2 fruit fly cellular contexts compared by ENCODE assay signal in genomic region chr3L:8151727-8152199, dm6.
A peak's percentile ranks its signal among the peaks of the same experiment; 100 is the strongest.
TF ChIP-seq lines count a peak whose summit lies in the region.

Gene CG13676 (minus strand): TSS chr3L:8151813.

TF ChIP-seq in whole organism, embryonic, 481 proteins besides CTCF, POLR2A, EP300 and RAD21 (continued from another document):
- TF ChIP-seq CG6654 (GFP tag; optimal IDR thresholded peaks at IDR 0.05; lab: Kevin White, UChicago) (no peak), en (GFP tag; optimal IDR thresholded peaks at IDR 0.05; lab: Kevin White, UChicago) (no peak), CG12769 (tag; optimal IDR thresholded peaks at IDR 0.05; lab: Kevin White, UChicago) (peak; percentile 58), row (GFP tag; IDR thresholded peaks at IDR 0.05; lab: Robert Waterston, UW) (0 out of 3 replicates have a peak, but pooled peaks have one; percentile 8), Atf-2 (GFP tag; optimal IDR thresholded peaks at IDR 0.05; lab: Kevin White, UChicago) (no peak), Vsx1 (GFP tag; optimal IDR thresholded peaks at IDR 0.05; lab: Kevin White, UChicago) (no peak), sd (tag; optimal IDR thresholded peaks at IDR 0.05; lab: Kevin White, UChicago) (peak; percentile 20), hbn (GFP tag; IDR thresholded peaks at IDR 0.05; lab: Robert Waterston, UW; ENCODE audit: partially characterized antibody) (peak; percentile 34; the same call in 1 of the 2 replicates), vvl (GFP tag; IDR thresholded peaks at IDR 0.05; lab: Robert Waterston, UW) (0 out of 2 replicates have a peak, but pooled peaks have one; percentile 41), Gug (GFP tag; IDR thresholded peaks at IDR 0.05; lab: Robert Waterston, UW) (no peak), Sox100B (GFP tag; optimal IDR thresholded peaks at IDR 0.05; lab: Kevin White, UChicago) (no peak), CG17568 (GFP tag; optimal IDR thresholded peaks at IDR 0.05; lab: Kevin White, UChicago) (no peak), CG34224 (GFP tag; IDR thresholded peaks at IDR 0.05; lab: Robert Waterston, UW; ENCODE audit: partially characterized antibody) (peak; percentile 49; the same call in 2 of the 3 replicates), abd-A (tag; optimal IDR thresholded peaks at IDR 0.05; lab: Kevin White, UChicago) (peak; percentile 4), so (GFP tag; IDR thresholded peaks at IDR 0.05; lab: Robert Waterston, UW) (0 out of 3 replicates have a peak, but pooled peaks have one; percentile 11), sob (GFP tag; IDR thresholded peaks at IDR 0.05; lab: Robert Waterston, UW) (no peak), org-1 (GFP tag; optimal IDR thresholded peaks at IDR 0.05; lab: Kevin White, UChicago) (no peak), pfk (GFP tag; optimal IDR thresholded peaks at IDR 0.05; lab: Kevin White, UChicago) (no peak), CG9727 (GFP tag; optimal IDR thresholded peaks at IDR 0.05; lab: Kevin White, UChicago) (no peak), chinmo (GFP tag; IDR thresholded peaks at IDR 0.05; lab: Robert Waterston, UW; ENCODE audit: partially characterized antibody) (peak; percentile 91; the same call in 2 of the 4 replicates), CG17912 (GFP tag; optimal IDR thresholded peaks at IDR 0.05; lab: Kevin White, UChicago) (no peak), oc (tag; optimal IDR thresholded peaks at IDR 0.05; lab: Kevin White, UChicago) (peak; percentile 54), unc-4 (GFP tag; IDR thresholded peaks at IDR 0.05; lab: Robert Waterston, UW; ENCODE audit: partially characterized antibody) (0 out of 2 replicates have a peak, but pooled peaks have one; percentile 26), nerfin-1 (tag; optimal IDR thresholded peaks at IDR 0.05; lab: Kevin White, UChicago) (no peak), nom (GFP tag; optimal IDR thresholded peaks at IDR 0.05; lab: Kevin White, UChicago) (peak; percentile 12), CG16863 (GFP tag; optimal IDR thresholded peaks at IDR 0.05; lab: Kevin White, UChicago) (no peak), Dll (GFP tag; IDR thresholded peaks at IDR 0.05; lab: Robert Waterston, UW; ENCODE audit: partially characterized antibody) (0 out of 4 replicates have a peak, but pooled peaks have one; percentile 16), grau (tag; optimal IDR thresholded peaks at IDR 0.05; lab: Kevin White, UChicago) (no peak), NK7.1 (GFP tag; optimal IDR thresholded peaks at IDR 0.05; lab: Kevin White, UChicago) (no peak), HmgZ (tag; optimal IDR thresholded peaks at IDR 0.05; lab: Kevin White, UChicago) (no peak), Trl (optimal IDR thresholded peaks at IDR 0.05; lab: Kevin White, UChicago) (peak; percentile 59 to 78), Trl (GFP tag; optimal IDR thresholded peaks at IDR 0.05; lab: Kevin White, UChicago) (no peak), Adf1 (GFP tag; IDR thresholded peaks at IDR 0.05; lab: Robert Waterston, UW) (peak; percentile 45; the same call in 1 of the 2 replicates), sens (GFP tag; lab: Kevin White, UChicago) (peak; percentile 24), cad (GFP tag; optimal IDR thresholded peaks at IDR 0.05; lab: Kevin White, UChicago) (no peak)

TF ChIP-seq in whole organism, prepupa, 60 proteins besides CTCF, POLR2A, EP300 and RAD21 (continued from another document):
- no peak for TF ChIP-seq CG7368 (GFP tag; optimal IDR thresholded peaks at IDR 0.05; lab: Kevin White, UChicago)
- no peak for TF ChIP-seq CG32006 (GFP tag; optimal IDR thresholded peaks at IDR 0.05; lab: Kevin White, UChicago)
- TF ChIP-seq lz (GFP tag; optimal IDR thresholded peaks at IDR 0.05; lab: Kevin White, UChicago): no peak
- TF ChIP-seq CG6792 (GFP tag; optimal IDR thresholded peaks at IDR 0.05; lab: Kevin White, UChicago): no peak
- TF ChIP-seq CG6854 (GFP tag; optimal IDR thresholded peaks at IDR 0.05; lab: Kevin White, UChicago): peak; percentile 73
- TF ChIP-seq CG11902 (GFP tag; optimal IDR thresholded peaks at IDR 0.05; lab: Kevin White, UChicago): no peak
- no peak for TF ChIP-seq Eip75B (GFP tag; optimal IDR thresholded peaks at IDR 0.05; lab: Kevin White, UChicago)
- no peak for TF ChIP-seq Sox14 (GFP tag; optimal IDR thresholded peaks at IDR 0.05; lab: Kevin White, UChicago)
- no peak for TF ChIP-seq CG3032 (tag; optimal IDR thresholded peaks at IDR 0.05; lab: Kevin White, UChicago)
- peak in 1 of 2 experiments; percentile 46 for TF ChIP-seq ss (GFP tag; optimal IDR thresholded peaks at IDR 0.05; lab: Kevin White, UChicago)
- no peak for TF ChIP-seq Hr4 (GFP tag; optimal IDR thresholded peaks at IDR 0.05; lab: Kevin White, UChicago)
- no peak for TF ChIP-seq Sox15 (GFP tag; optimal IDR thresholded peaks at IDR 0.05; lab: Kevin White, UChicago)
- no peak for TF ChIP-seq topi (GFP tag; optimal IDR thresholded peaks at IDR 0.05; lab: Kevin White, UChicago)
- TF ChIP-seq Ets21C (GFP tag; optimal IDR thresholded peaks at IDR 0.05; lab: Kevin White, UChicago): no peak
- peak; percentile 50 for TF ChIP-seq Eip78C (GFP tag; lab: Kevin White, UChicago)
- no peak for TF ChIP-seq CG8119 (GFP tag; IDR thresholded peaks at IDR 0.05; lab: Robert Waterston, UW)
- 0 out of 3 replicates have a peak, but pooled peaks have one; percentile 9 for TF ChIP-seq eg (GFP tag; IDR thresholded peaks at IDR 0.05; lab: Robert Waterston, UW)
- TF ChIP-seq Blimp-1 (GFP tag; optimal IDR thresholded peaks at IDR 0.05; lab: Kevin White, UChicago): no peak
- no peak for TF ChIP-seq vri (GFP tag; optimal IDR thresholded peaks at IDR 0.05; lab: Kevin White, UChicago)
- no peak for TF ChIP-seq CG11294 (GFP tag; IDR thresholded peaks at IDR 0.05; lab: Robert Waterston, UW)
- TF ChIP-seq CG8319 (GFP tag; optimal IDR thresholded peaks at IDR 0.05; lab: Kevin White, UChicago): no peak
- no peak for TF ChIP-seq salr (GFP tag; optimal IDR thresholded peaks at IDR 0.05; lab: Kevin White, UChicago)
- peak; percentile 6 for TF ChIP-seq CG6808 (GFP tag; optimal IDR thresholded peaks at IDR 0.05; lab: Kevin White, UChicago)
- no peak for TF ChIP-seq CG34406 (GFP tag; optimal IDR thresholded peaks at IDR 0.05; lab: Kevin White, UChicago)
- TF ChIP-seq fd59A (GFP tag; optimal IDR thresholded peaks at IDR 0.05; lab: Kevin White, UChicago): no peak
- no peak for TF ChIP-seq fkh (GFP tag; optimal IDR thresholded peaks at IDR 0.05; lab: Kevin White, UChicago)
- TF ChIP-seq CG15336 (GFP tag; IDR thresholded peaks at IDR 0.05; lab: Robert Waterston, UW): peak; percentile 31; the same call in 1 of the 2 replicates
- TF ChIP-seq acj6 (GFP tag; optimal IDR thresholded peaks at IDR 0.05; lab: Kevin White, UChicago): no peak
- TF ChIP-seq CG1621 (tag; optimal IDR thresholded peaks at IDR 0.05; lab: Kevin White, UChicago): peak; percentile 96
- no peak for TF ChIP-seq svp (GFP tag; lab: Kevin White, UChicago)
- TF ChIP-seq CG10631 (GFP tag; optimal IDR thresholded peaks at IDR 0.05; lab: Kevin White, UChicago): no peak
- TF ChIP-seq fd85E (GFP tag; optimal IDR thresholded peaks at IDR 0.05; lab: Kevin White, UChicago): no peak
- no peak for TF ChIP-seq Hr38 (GFP tag; optimal IDR thresholded peaks at IDR 0.05; lab: Kevin White, UChicago)
- TF ChIP-seq dac (GFP tag; optimal IDR thresholded peaks at IDR 0.05; lab: Kevin White, UChicago): no peak
- no peak for TF ChIP-seq Hr39 (GFP tag; optimal IDR thresholded peaks at IDR 0.05; lab: Kevin White, UChicago)
- no peak for TF ChIP-seq esn (GFP tag; optimal IDR thresholded peaks at IDR 0.05; lab: Kevin White, UChicago)
TF ChIP-seq in whole organism, prepupa: peak in this region for 10.
